Worm (Caenorhabditis elegans) whole organism, early embryonic: ENCODE data around the gene C16C8.17.

ENCODE experiments used
- B0310.2 ChIP-seq: sonication (generic microtip); optimal IDR thresholded peaks from 2 replicates; lab custom pipeline; 2016; ENCODE audit warnings: mild to moderate bottlenecking, missing genetic modification characterization, missing compliant biosample characterization
- F13C5.2 ChIP-seq: sonication (generic microtip); optimal IDR thresholded peaks from 2 replicates; lab custom pipeline; 2017; ENCODE audit warnings: mild to moderate bottlenecking, missing genetic modification characterization, inconsistent platforms, missing compliant biosample characterization
- aly-1 ChIP-seq: sonication (generic microtip); optimal IDR thresholded peaks from 2 replicates; lab custom pipeline; 2016; ENCODE audit warnings: missing genetic modification characterization, missing compliant biosample characterization
- ama-1 ChIP-seq: fragments of 150-350 bp; optimal IDR thresholded peaks from 2 replicates; lab custom pipeline; 2014
- ceh-13 ChIP-seq: fragments of 200-800 bp; sonication (Bioruptor generic); optimal IDR thresholded peaks from 2 replicates; lab custom pipeline; 2018; ENCODE audit warnings: mild to moderate bottlenecking, missing genetic modification characterization, missing compliant biosample characterization
- ceh-36 ChIP-seq: sonication (generic microtip); optimal IDR thresholded peaks from 2 replicates; lab custom pipeline; 2016; ENCODE audit warnings: missing genetic modification characterization, inconsistent platforms, missing compliant biosample characterization
- ets-7 ChIP-seq: sonication (generic microtip); optimal IDR thresholded peaks from 2 replicates; lab custom pipeline; 2016; ENCODE audit warnings: missing genotype, missing genetic modification characterization, missing compliant biosample characterization
- flt-1 ChIP-seq: fragments of 200-800 bp; sonication (Bioruptor generic); IDR thresholded peaks from 2 replicates; pipeline ENCODE4 v1.3.6; 2022; ENCODE audit warnings: missing genetic modification characterization, missing compliant biosample characterization
- hmbx-1 ChIP-seq: sonication (generic microtip); optimal IDR thresholded peaks from 2 replicates; lab custom pipeline; 2016; ENCODE audit warnings: mild to moderate bottlenecking, missing genetic modification characterization, missing compliant biosample characterization
- hmg-4 ChIP-seq: fragments of 200-800 bp; sonication (Bioruptor generic); optimal IDR thresholded peaks from 2 replicates; lab custom pipeline; 2018; ENCODE audit warnings: mild to moderate bottlenecking, missing genetic modification characterization, missing compliant biosample characterization
- hnd-1 ChIP-seq: sonication (generic microtip); optimal IDR thresholded peaks from 2 replicates; lab custom pipeline; 2016; ENCODE audit warnings: missing genetic modification characterization, missing compliant biosample characterization
- pes-1 ChIP-seq: fragments of 200-800 bp; sonication (Bioruptor generic); IDR thresholded peaks from 2 replicates; pipeline ENCODE4 v1.3.6; 2022; ENCODE audit warnings: missing genetic modification reagents, missing genetic modification characterization, missing compliant biosample characterization
- scrt-1 ChIP-seq: fragments of 200-800 bp; sonication (Bioruptor generic); IDR thresholded peaks from 2 replicates; pipeline ENCODE4 v1.3.6; 2022; ENCODE audit warnings: missing genetic modification characterization, missing compliant biosample characterization
- sea-1 ChIP-seq: fragments of 200-800 bp; sonication (Bioruptor generic); conservative IDR thresholded peaks from 2 replicates; pipeline ENCODE4 v1.3.6; 2022; ENCODE audit warnings: missing genetic modification characterization, missing compliant biosample characterization
- tbx-11 ChIP-seq: fragments of 200-800 bp; sonication (Bioruptor generic); IDR thresholded peaks from 2 replicates; pipeline ENCODE4 v1.3.6; 2022; ENCODE audit warnings: missing genetic modification characterization, missing compliant biosample characterization
- tbx-37 ChIP-seq: fragments of 200-800 bp; sonication (Bioruptor generic); conservative IDR thresholded peaks from 2 replicates; pipeline ENCODE4 v1.3.6; 2022; ENCODE audit warnings: missing genetic modification reagents, missing genetic modification characterization, missing compliant biosample characterization
- tra-4 ChIP-seq: sonication (generic microtip); optimal IDR thresholded peaks from 2 replicates; lab custom pipeline; 2017; ENCODE audit warnings: missing genetic modification characterization, missing compliant biosample characterization

The C16C8.17 gene

ce11 chrII:3440641-3440926, at the start of gene C16C8.17:
Gene C16C8.17 (plus strand): TSS chrII:3440827.
- no peak for TF ChIP-seq scrt-1 (GFP tag; lab: Robert Waterston, UW)

ce11 chrII:3395484-3395883, 45.1 kb upstream of the C16C8.17 start, which contains the start of gene nep-20:
Gene nep-20 (minus strand): TSS chrII:3395584.
- TF ChIP-seq B0310.2, result no peak
- no peak for TF ChIP-seq scrt-1 (GFP tag; lab: Robert Waterston, UW)
- no peak for TF ChIP-seq tra-4 (tag; lab: Kevin White, UChicago)
- no peak for TF ChIP-seq ama-1
- TF ChIP-seq ets-7, result no peak
- no peak for TF ChIP-seq tbx-37 (GFP tag; lab: Robert Waterston, UW)
- TF ChIP-seq ceh-36, result no peak
- no peak for TF ChIP-seq hmbx-1 (tag; lab: Kevin White, UChicago)
- TF ChIP-seq pes-1, result no peak
- no peak for TF ChIP-seq tbx-11 (GFP tag; lab: Robert Waterston, UW)
- no peak for TF ChIP-seq aly-1 (tag; lab: Kevin White, UChicago)
- TF ChIP-seq hmg-4 (GFP tag; lab: Kevin White, UChicago), result no peak
- TF ChIP-seq flt-1 (GFP tag; lab: Robert Waterston, UW), result no peak
- TF ChIP-seq ceh-13 (GFP tag; lab: Kevin White, UChicago), result no peak
- TF ChIP-seq F13C5.2 (tag; lab: Kevin White, UChicago), result no peak
- no peak for TF ChIP-seq sea-1 (GFP tag; lab: Robert Waterston, UW)
- TF ChIP-seq hnd-1 (tag; lab: Kevin White, UChicago), result no peak

DNA sequence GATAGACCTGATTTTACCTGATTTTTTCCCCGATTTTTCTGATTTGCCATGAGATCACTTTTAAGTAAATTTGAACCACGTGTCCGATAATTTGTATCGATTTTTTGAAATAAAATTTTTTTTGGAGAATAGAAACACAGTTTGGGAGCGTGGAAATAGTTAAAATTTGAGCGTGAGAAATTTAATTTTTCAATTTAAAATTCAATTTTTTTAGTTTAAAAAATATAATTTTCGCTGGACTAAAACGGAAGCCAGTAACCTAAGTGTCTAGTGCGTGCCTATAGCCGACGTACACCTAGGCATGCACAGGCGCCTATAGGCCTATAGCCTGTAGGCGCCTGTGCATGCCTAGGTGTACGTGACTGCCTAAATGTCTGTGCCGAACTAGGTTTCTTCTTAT, 41.4 kb upstream of the C16C8.17 start, which contains the start of gene nep-9:
nep-9 (minus strand) TSS at position 101 of the 400 bp plus-strand sequence.
- no peak for TF ChIP-seq B0310.2
- TF ChIP-seq aly-1 (tag; lab: Kevin White, UChicago), result no peak
- no peak for TF ChIP-seq F13C5.2 (tag; lab: Kevin White, UChicago)

- no peak for TF ChIP-seq tra-4 (tag; lab: Kevin White, UChicago)
- no peak for TF ChIP-seq tbx-11 (GFP tag; lab: Robert Waterston, UW)
Measured at ce11 chrII:3402854-3403253, 37.8 kb upstream of the C16C8.17 start, which contains the start of gene nep-10. Gene nep-10 (minus strand): TSS chrII:3402954.

- TF ChIP-seq B0310.2 (no peak), ceh-36 (no peak), sea-1 (GFP tag; lab: Robert Waterston, UW) (no peak), aly-1 (tag; lab: Kevin White, UChicago) (no peak), tbx-37 (GFP tag; lab: Robert Waterston, UW) (no peak), hnd-1 (tag; lab: Kevin White, UChicago) (no peak), ama-1 (no peak), tra-4 (tag; lab: Kevin White, UChicago) (no peak), F13C5.2 (tag; lab: Kevin White, UChicago) (no peak), ets-7 (no peak), pes-1 (no peak), ceh-13 (GFP tag; lab: Kevin White, UChicago) (no peak), scrt-1 (GFP tag; lab: Robert Waterston, UW) (no peak), hmg-4 (GFP tag; lab: Kevin White, UChicago) (no peak), tbx-11 (GFP tag; lab: Robert Waterston, UW) (no peak), flt-1 (GFP tag; lab: Robert Waterston, UW) (no peak), hmbx-1 (tag; lab: Kevin White, UChicago) (no peak)
Measured at ce11 chrII:3403535-3403934, 37.1 kb upstream of the C16C8.17 start, which contains the start of gene nep-8. Gene nep-8 (plus strand): TSS chrII:3403835.

DNA sequence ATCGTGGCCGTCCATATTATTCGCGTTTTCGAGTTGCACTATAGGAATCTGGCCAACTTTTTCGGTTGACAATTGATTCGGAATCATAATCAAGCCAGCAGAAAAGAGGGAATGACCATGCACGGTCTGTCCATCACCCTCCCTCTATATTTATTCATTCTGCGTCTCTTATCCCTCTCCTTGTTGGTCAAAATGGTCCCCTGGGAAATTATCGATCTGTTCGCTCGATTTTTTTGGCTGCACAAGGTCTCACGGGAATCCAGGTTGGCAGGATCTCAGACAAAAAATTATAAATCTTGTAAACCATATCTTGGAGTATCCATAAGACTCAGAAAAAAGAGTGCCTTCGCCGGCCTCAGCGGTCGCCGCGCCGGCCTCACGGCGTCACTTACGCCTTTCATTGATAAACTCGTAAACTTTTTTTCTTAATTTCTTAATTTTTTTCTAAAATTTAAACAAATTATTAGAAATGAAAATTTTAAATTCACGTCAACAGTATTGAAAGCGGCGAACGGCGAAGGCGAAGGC, 26.2 kb upstream of the C16C8.17 start, which contains the start of the genes F18A12.7 and F18A12.2:
F18A12.7 (minus strand) TSS at position 101 of the 528 bp plus-strand sequence.
F18A12.2 (plus strand) TSS at position 478 of the 528 bp plus-strand sequence.
- TF ChIP-seq hmg-4 (GFP tag; lab: Kevin White, UChicago), result no peak
- TF ChIP-seq B0310.2, result no peak
- TF ChIP-seq ceh-36, result no peak
- no peak for TF ChIP-seq tbx-37 (GFP tag; lab: Robert Waterston, UW)
- TF ChIP-seq ceh-13 (GFP tag; lab: Kevin White, UChicago), result no peak
- TF ChIP-seq F13C5.2 (tag; lab: Kevin White, UChicago), result no peak
- TF ChIP-seq flt-1 (GFP tag; lab: Robert Waterston, UW), result no peak
- no peak for TF ChIP-seq tra-4 (tag; lab: Kevin White, UChicago)
- TF ChIP-seq ets-7, result no peak
- TF ChIP-seq aly-1 (tag; lab: Kevin White, UChicago), result no peak
- no peak for TF ChIP-seq hnd-1 (tag; lab: Kevin White, UChicago)
- TF ChIP-seq sea-1 (GFP tag; lab: Robert Waterston, UW), result no peak
- TF ChIP-seq pes-1, result no peak
- no peak for TF ChIP-seq tbx-11 (GFP tag; lab: Robert Waterston, UW)
- no peak for TF ChIP-seq hmbx-1 (tag; lab: Kevin White, UChicago)
- TF ChIP-seq scrt-1 (GFP tag; lab: Robert Waterston, UW), result no peak

DNA sequence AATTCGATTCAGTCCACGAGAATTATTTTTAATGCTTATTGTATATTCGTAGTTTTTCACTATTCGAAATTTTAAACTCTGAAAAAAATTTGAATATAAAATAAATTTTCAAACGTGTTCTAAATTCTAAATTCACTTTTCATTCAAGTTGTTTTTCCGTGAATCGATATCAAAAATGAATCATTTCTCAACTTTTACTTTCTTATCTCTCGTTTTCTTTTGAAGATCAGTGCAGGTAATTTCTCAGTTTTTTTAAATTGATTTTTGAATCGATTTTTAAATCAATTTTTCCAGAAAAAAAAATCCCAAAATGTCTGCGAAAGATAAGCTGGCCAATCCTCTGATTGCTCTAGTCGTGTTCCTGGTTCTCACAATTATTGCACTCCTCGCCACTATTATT, 24.1 kb upstream of the C16C8.17 start, which contains the start of gene nep-6:
nep-6 (plus strand) TSS at position 301 of the 400 bp plus-strand sequence.
- TF ChIP-seq B0310.2 (no peak), ceh-13 (GFP tag; lab: Kevin White, UChicago) (no peak), ceh-36 (no peak), hmg-4 (GFP tag; lab: Kevin White, UChicago) (no peak), pes-1 (no peak), ama-1 (no peak), tra-4 (tag; lab: Kevin White, UChicago) (no peak), tbx-37 (GFP tag; lab: Robert Waterston, UW) (no peak), ets-7 (no peak), sea-1 (GFP tag; lab: Robert Waterston, UW) (no peak), aly-1 (tag; lab: Kevin White, UChicago) (no peak), hmbx-1 (tag; lab: Kevin White, UChicago) (no peak), flt-1 (GFP tag; lab: Robert Waterston, UW) (no peak), hnd-1 (tag; lab: Kevin White, UChicago) (no peak), tbx-11 (GFP tag; lab: Robert Waterston, UW) (no peak), scrt-1 (GFP tag; lab: Robert Waterston, UW) (no peak)
